Worm (Caenorhabditis elegans) whole organism, early embryonic: ENCODE data around the gene K02E7.12.

Experiments
- F13C5.2 ChIP-seq: sonication (generic microtip); optimal IDR thresholded peaks from 2 replicates; lab custom pipeline; 2017; ENCODE audit warnings: mild to moderate bottlenecking, missing genetic modification characterization, inconsistent platforms, missing compliant biosample characterization
- scrt-1 ChIP-seq: fragments of 200-800 bp; sonication (Bioruptor generic); IDR thresholded peaks from 2 replicates; pipeline ENCODE4 v1.3.6; 2022; ENCODE audit warnings: missing genetic modification characterization, missing compliant biosample characterization

DNA sequence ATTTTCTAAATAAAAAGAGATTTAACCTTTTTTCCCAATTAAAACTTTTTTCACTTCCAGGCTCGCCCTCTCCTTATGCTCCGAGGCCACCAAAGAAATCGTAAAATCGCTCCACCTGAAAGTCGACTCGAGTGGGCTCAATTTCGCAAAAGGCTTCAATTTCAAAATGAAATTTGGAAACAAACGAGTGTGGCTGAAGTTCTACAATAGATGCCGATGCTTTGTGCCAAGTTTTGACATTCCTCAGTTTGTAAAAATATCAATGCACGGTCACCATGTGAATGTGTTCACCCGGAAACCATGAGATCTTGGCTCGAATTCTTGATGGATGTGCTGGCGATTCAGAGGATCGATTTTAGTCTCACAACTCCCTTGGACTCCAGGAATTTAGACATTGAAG is 44.3 kb upstream of the K02E7.12 start, which contains the start of gene M01D1.12:
- no peak for TF ChIP-seq F13C5.2 (tag; lab: Kevin White, UChicago)
- no peak for TF ChIP-seq scrt-1 (GFP tag; lab: Robert Waterston, UW)
